Fruit fly (Drosophila melanogaster) ovary, adult (tissue): ENCODE data around the gene CG31121.

Source experiments
- CG17801 ChIP-seq: fragments of 200-800 bp; optimal IDR thresholded peaks from 2 replicates; lab custom pipeline; 2019; ENCODE audit warnings: missing biosample characterization, mild to moderate bottlenecking, missing genetic modification characterization, moderate library complexity; ENCODE audit not compliant: partially characterized antibody

CG31121 gene

dm6 chr3R:24900816-24901215, 6.4 kb upstream of the CG31121 start, which contains the start of gene CG10845:
Gene CG10845 (plus strand): TSS chr3R:24901116.
- TF ChIP-seq CG17801 (GFP tag; lab: Kevin White, UChicago) = no peak

- TF ChIP-seq CG17801 (GFP tag; lab: Kevin White, UChicago) = no peak
These were observed 967 bp downstream of the CG31121 start for dm6 chr3R:24893320-24893955.

- TF ChIP-seq CG17801 (GFP tag; lab: Kevin White, UChicago) = no peak
These were observed 3.5 kb downstream of the CG31121 start for dm6 chr3R:24890919-24891318.

- TF ChIP-seq CG17801 (GFP tag; lab: Kevin White, UChicago) = no peak
These were observed 4.2 kb downstream of the CG31121 start for dm6 chr3R:24890217-24890616.

DNA sequence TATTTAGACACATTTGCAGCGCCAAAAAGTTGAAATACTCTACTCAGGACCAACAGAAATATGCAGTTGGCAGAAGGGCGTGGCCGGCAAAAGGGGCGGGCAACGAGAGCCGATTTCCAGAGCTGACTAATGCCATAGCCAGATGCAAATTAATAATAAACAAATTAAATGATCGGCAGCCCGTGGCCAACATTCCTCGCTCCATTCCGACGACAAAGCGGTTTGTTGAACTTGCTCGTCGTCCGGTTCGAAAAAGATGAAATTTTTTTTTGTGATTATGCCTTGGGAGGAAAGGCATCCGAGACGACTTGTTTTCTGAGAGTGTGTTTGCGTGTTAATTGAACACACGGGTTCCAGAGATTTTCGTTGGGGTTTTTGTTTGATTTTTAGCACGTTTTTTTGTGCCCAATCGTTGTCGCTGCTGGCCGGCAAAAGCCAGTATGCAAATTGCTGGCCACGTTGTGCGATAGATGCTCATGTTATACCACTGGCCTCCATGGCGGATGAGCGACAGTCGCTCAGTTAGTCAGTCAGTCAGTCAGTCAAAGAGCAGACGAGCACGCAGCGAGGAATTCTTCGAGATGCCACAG, 5.0 kb downstream of the CG31121 start:
- TF ChIP-seq CG17801 (GFP tag; lab: Kevin White, UChicago) = no peak

DNA sequence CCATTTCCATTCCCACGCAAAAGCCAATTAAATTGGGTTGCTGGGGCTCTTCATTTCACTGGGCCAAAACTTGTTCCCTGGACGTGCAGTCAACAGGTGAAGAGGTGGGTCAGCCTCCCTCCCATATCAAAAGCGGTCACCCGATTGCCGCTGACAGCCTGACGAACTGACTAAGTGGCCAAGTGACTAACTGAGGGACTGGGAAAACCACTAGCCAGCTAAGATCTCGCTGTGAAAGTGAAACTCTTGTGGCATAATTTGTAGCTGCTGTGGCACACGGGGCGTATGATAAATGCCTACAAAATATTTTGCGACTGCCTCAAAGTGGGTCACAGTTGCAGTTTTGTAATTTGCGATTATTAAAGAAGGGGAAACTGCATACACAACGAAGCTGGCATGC, 6.0 kb downstream of the CG31121 start:
- TF ChIP-seq CG17801 (GFP tag; lab: Kevin White, UChicago) = no peak

- no peak for TF ChIP-seq CG17801 (GFP tag; lab: Kevin White, UChicago)
These were observed 7.9 kb downstream of the CG31121 start for dm6 chr3R:24886470-24886869.

dm6 chr3R:24878655-24879054, 15.8 kb downstream of the CG31121 start:
- no peak for TF ChIP-seq CG17801 (GFP tag; lab: Kevin White, UChicago)

DNA sequence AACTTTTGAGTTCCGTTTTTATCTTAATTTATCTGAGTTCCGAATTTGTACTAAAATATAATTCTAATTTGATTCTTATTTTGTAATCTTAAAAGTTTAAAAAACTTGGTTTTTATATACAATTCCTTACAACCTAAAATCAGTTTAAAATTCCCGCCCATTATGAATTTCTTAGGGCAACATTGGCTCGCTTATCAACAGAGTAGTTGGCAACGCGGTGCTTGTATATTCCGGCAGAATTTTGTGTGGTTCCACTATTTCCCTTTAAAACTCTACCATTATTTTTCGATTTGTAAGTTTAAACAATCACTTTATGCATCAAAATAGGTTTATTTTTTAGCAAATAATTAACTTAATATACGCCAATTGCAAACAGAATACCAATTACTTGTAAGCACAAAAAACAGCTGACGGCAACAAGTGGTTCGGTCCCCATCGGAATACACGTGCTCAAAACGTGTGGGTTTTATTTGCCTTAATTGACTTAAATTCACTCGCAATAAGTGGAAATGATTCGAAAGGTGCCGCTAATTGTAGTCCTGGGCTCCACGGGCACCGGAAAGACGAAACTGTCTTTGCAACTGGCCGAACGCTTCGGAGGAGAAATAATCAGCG, 17.5 kb downstream of the CG31121 start, which contains the start of the genes CG11089 and CG31381:
Gene CG11089, plus strand, starts transcription at position 203 of the 615 bp plus-strand sequence.
Gene CG31381, plus strand, starts transcription at position 203 of the 615 bp plus-strand sequence.
- no peak for TF ChIP-seq CG17801 (GFP tag; lab: Kevin White, UChicago)

DNA sequence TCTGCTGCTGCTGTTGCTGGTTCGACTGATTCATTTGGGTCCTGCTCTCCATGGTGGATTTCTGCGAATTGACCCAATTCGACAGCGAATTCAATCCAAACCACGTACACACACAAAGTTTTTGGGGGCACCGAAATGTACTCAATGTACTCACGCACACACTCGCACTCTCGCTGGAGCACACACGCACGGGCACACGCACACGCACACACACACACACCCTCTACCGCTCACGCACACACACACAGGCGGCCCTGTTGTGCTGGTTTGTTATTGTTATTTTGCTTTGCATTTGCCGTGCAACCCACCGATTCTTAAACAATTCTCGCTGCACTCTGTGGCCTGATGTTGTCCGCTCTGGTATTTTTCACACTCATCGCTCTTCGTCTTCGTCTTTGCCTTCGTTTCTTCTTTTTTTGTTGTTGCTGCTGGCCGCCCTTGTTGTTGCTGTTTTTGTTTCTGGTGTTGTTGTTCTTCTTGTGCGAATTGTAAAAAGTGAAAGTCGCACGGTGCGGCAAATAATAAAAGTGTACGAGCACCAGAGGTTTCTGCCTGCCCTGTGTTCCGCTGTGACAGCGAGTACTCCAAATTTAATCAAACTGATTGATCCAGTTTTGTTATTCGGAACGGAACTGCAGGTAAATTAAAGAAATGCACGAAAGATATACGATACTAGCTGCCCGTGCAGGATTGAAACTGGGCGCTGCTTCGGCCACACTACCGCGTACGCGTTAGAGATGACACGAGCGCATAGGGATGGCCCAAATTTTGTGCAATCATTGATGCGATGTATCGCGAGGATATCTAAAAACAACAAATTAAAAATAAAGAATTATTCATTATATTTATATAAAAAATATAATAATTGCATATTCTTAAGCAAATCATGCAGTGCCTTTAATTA, 18.2 kb downstream of the CG31121 start, which contains the start of gene CG3744:
Gene CG3744, minus strand, starts transcription at position 716 of the 904 bp plus-strand sequence.
- peak; percentile 70 for TF ChIP-seq CG17801 (GFP tag; lab: Kevin White, UChicago)

DNA sequence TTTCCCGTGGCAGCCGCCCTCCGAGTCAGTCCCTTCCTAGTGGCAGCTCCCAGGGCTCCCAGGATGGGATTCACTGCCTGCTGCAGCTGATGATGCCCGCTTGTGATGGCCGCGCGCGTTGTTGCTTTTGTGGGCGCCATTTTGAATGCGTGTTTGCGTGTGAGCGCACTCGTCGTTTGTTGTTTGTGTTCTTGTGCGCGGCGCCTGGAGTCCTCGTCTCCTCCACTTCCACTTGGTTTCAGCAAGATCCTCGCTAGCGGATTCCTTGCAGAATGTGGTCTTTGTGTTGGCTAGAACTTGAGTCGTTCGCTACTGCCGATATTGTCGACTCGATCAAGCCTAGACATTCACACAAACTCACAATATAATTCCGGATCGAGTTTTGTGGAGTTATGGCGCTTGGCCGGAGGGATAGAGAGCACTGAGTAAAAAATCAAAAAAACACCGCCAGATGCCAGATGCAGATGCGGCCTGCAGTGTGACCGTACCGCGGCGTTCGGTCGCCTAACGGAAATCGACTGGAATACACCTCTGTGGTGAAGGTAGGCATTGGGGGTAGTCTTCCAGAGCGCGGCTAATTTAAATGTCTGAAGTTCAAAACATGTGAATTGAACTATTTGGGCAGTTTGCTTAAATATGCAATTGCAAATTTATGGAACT, 23.9 kb downstream of the CG31121 start, which contains the start of gene CycB3:
Gene CycB3, minus strand, starts transcription at position 428 of the 660 bp plus-strand sequence.
- TF ChIP-seq CG17801 (GFP tag; lab: Kevin White, UChicago) = peak; percentile 14

DNA sequence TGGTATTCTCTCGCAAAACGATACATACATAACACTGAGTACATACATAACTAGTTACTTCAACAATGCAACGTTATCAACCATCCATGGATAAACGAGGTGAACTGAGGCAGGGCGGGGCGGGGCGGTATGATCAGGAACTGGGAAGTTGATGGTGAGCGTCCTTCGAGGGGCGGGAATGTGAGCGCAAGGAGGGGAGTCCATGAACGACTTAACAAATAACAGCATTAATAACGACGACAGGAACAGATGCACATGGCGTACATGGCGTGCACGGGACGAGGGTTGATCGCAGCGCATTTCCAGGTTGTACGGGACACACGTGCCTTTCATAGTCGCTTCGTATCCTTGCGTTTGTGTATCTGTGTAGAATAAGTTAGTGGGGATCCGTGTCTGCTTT, 26.4 kb downstream of the CG31121 start:
- no peak for TF ChIP-seq CG17801 (GFP tag; lab: Kevin White, UChicago)

DNA sequence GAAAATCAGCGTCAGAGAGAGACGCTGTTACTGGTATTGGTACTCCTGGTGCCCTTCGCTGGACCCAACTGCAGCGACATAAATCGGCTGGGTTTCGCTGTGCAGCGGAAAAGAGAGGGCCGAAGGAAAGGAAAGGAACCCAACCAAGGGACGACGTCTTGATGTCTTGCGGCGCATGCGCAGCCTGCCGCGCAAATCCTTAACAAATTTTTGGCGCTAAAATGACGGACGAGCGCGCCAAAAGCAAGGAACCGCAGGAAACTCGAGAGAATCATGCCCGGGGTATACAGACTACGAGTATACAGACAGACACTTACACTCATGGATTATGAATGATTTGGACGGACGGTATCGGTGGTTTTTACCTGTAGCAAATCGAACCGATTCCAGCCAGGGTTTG, 27.4 kb downstream of the CG31121 start:
- no peak for TF ChIP-seq CG17801 (GFP tag; lab: Kevin White, UChicago)
